Worm (Caenorhabditis elegans): ENCODE results near the gene R05D3.3.
A peak's percentile ranks its signal among the peaks of the same experiment; 100 is the strongest.

R05D3.3 gene

DNA sequence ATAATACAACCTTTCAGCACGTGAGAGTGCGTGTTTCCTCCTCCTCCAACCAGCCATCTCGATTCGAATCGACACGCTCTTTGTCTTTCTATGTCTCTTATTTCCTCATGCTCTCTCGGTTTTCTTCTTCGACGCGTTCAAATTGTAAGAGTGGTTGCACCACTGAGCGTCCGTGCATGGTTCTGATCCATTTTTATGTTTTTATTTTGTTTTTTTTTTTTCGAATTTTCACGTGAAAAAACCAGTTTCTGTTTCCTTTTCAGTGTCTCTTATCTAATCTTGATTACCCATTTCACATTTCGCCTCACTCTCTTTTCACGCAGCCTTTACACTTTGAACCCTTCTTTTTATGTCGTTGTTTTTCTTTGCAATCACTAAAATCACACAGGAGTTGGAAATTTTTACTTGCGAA is 7.0 kb downstream of the R05D3.3 start (continued):
- TF ChIP-seq nhr-11 (tag; optimal IDR thresholded peaks at IDR 0.05) (no peak), egl-43 (GFP tag; IDR thresholded peaks at IDR 0.05) (no peak), Y105C5A.15 (GFP tag; IDR thresholded peaks at IDR 0.05) (no peak), mxl-3 (GFP tag; optimal IDR thresholded peaks at IDR 0.05) (no peak), hlh-11 (tag; optimal IDR thresholded peaks at IDR 0.05) (peak; percentile 60), set-16 (GFP tag; IDR thresholded peaks at IDR 0.05) (no peak), spr-3 (GFP tag; optimal IDR thresholded peaks at IDR 0.05) (no peak), ceh-28 (tag; optimal IDR thresholded peaks at IDR 0.05) (no peak), lin-39 (tag; optimal IDR thresholded peaks at IDR 0.05) (no peak), tra-1 (GFP tag; IDR thresholded peaks at IDR 0.05) (no peak), nhr-10 (tag; optimal IDR thresholded peaks at IDR 0.05) (no peak)

ce11 chrIII:8371595-8372305 is 7.9 kb downstream of the R05D3.3 start, which contains the start of gene lmbr-1:
TSS of gene lmbr-1 (plus strand) at chrIII:8372255.
- no peak for TF ChIP-seq lir-3 (tag; optimal IDR thresholded peaks at IDR 0.05)
- TF ChIP-seq aha-1 (tag): peak; percentile 65

- TF ChIP-seq T20F7.1 (GFP tag; optimal IDR thresholded peaks at IDR 0.05) (peak; percentile 39), F10B5.3 (tag; optimal IDR thresholded peaks at IDR 0.05) (no peak), hlh-11 (tag; optimal IDR thresholded peaks at IDR 0.05) (no peak), sdz-12 (GFP tag; optimal IDR thresholded peaks at IDR 0.05) (no peak), mep-1 (tag; optimal IDR thresholded peaks at IDR 0.05) (peak; percentile 2)
Measured at ce11 chrIII:8375000-8375399, 11.2 kb downstream of the R05D3.3 start, which contains the start of gene met-2. TSS of gene met-2 (plus strand) at chrIII:8375300.

DNA sequence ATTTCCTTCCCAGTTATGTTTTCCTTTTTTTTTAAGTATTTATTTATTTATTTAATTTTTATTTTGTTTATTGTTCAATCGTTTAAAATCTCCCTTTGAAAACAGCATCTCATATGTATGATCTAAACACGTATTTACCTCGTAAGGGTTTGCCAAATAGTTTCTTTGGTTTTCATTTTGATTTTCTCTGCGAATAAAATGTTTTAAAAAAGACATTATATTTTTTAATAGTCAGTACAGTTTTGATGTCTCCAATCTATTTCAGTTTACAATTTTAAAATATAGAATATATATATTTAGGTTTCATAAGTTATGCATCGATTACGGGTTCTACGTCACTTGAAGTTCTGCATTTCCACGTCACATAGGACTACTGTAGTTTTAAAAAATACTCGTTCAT is 16.8 kb downstream of the R05D3.3 start, which contains the start of gene R05D3.12:
Gene R05D3.12, plus strand, starts transcription at position 301 of the 400 bp plus-strand sequence.
- TF ChIP-seq fos-1 (tag; optimal IDR thresholded peaks at IDR 0.05) (no peak), spr-1 (tag; optimal IDR thresholded peaks at IDR 0.05) (no peak), rbr-2 (tag; optimal IDR thresholded peaks at IDR 0.05) (no peak), nhr-42 (GFP tag; IDR thresholded peaks at IDR 0.05) (no peak), F26F4.8 (GFP tag; conservative IDR thresholded peaks at IDR 0.05) (no peak), lin-39 (tag; optimal IDR thresholded peaks at IDR 0.05) (no peak), vab-7 (GFP tag; IDR thresholded peaks at IDR 0.05) (no peak), nhr-102 (tag; optimal IDR thresholded peaks at IDR 0.05) (no peak), jun-1 (tag; optimal IDR thresholded peaks at IDR 0.05) (no peak), mxl-2 (GFP tag; conservative IDR thresholded peaks at IDR 0.05) (no peak)

DNA sequence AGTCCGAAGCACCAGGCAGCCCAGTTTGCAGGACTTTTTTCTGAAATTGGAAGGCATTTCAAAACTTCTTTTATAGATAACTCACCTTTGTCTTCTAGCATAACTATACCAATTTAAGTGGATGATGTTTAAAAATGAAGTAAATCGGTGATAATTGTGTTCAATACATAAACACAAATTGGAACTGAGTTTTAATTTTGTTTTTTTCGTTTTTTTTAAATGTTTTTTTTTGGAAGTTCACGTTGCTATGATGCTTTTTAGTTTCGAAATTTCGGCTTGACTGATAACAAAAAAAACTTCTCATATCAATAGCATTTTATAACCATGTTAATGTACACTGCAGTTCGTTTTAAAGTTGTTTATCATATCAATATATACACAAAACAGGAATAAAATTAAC is 25.7 kb downstream of the R05D3.3 start, which contains the start of gene ZK353.4:
Gene ZK353.4, minus strand, starts transcription at position 101 of the 400 bp plus-strand sequence.
- no peak for TF ChIP-seq snpc-4 (tag; optimal IDR thresholded peaks at IDR 0.05)
- no peak for TF ChIP-seq mep-1 (tag; optimal IDR thresholded peaks at IDR 0.05)
- TF ChIP-seq mdt-29 (GFP tag; IDR thresholded peaks at IDR 0.05): no peak
- no peak for TF ChIP-seq zfp-2 (tag; optimal IDR thresholded peaks at IDR 0.05)
- TF ChIP-seq ztf-7 (tag; optimal IDR thresholded peaks at IDR 0.05): no peak
- TF ChIP-seq nhr-10 (tag; optimal IDR thresholded peaks at IDR 0.05): no peak
- no peak for TF ChIP-seq F49E8.2 (tag; optimal IDR thresholded peaks at IDR 0.05; ENCODE audit: borderline replicate concordance)
- TF ChIP-seq daf-16 (GFP tag; optimal IDR thresholded peaks at IDR 0.05): no peak
- no peak for TF ChIP-seq daf-16 (tag; optimal IDR thresholded peaks at IDR 0.05)
- TF ChIP-seq cey-2 (tag; optimal IDR thresholded peaks at IDR 0.05; ENCODE audit: borderline replicate concordance, insufficient read depth): no peak
- no peak for TF ChIP-seq R02D3.7 (tag; optimal IDR thresholded peaks at IDR 0.05)
- no peak for TF ChIP-seq dpl-1 (GFP tag; optimal IDR thresholded peaks at IDR 0.05)
- TF ChIP-seq php-3 (GFP tag; IDR thresholded peaks at IDR 0.05): no peak
- no peak for TF ChIP-seq mes-2 (tag; optimal IDR thresholded peaks at IDR 0.05; ENCODE audit: poor library complexity, severe bottlenecking)
- no peak for TF ChIP-seq zip-11 (GFP tag; IDR thresholded peaks at IDR 0.05)
- no peak for TF ChIP-seq T20F7.1 (GFP tag; optimal IDR thresholded peaks at IDR 0.05)
- TF ChIP-seq lsy-2 (tag; optimal IDR thresholded peaks at IDR 0.05): no peak
- no peak for TF ChIP-seq tag-97 (GFP tag; IDR thresholded peaks at IDR 0.05)
- no peak for TF ChIP-seq ZK546.5 (tag; optimal IDR thresholded peaks at IDR 0.05)
- TF ChIP-seq nhr-102 (tag; optimal IDR thresholded peaks at IDR 0.05): no peak
